Fruit fly (Drosophila melanogaster): Measurements from ENCODE around the gene CG17328.

The CG17328 gene

DNA sequence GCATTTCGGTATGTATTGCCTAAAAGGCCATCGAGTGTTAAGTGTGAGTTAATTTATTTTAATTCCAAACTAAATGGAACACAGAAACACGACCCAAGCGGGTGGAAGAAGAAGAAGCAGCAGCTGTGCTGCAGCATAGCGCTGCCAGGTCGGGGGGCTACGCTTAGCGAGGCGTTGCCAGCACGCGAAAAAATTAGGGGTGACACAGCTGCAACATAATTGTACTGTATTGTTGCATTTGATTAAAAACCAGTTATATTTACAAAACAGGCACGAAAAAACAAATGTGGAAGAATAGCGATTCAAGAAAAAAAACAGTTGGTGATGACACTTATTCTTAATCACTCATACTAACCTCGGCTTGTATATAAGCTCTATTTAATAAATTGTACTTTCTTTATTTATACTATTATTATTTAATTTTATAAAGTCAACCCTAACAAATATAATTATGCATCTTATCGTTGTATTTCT lies 50.5 kb downstream of the CG17328 start (continued):
- TF ChIP-seq Hr78 (GFP tag; optimal IDR thresholded peaks at IDR 0.05) (no peak), CG1602 (GFP tag; optimal IDR thresholded peaks at IDR 0.05) (peak; percentile 65), CG5245 (GFP tag; optimal IDR thresholded peaks at IDR 0.05) (peak; percentile 49), CG18011 (GFP tag; optimal IDR thresholded peaks at IDR 0.05) (peak; percentile 12), Sox100B (GFP tag; optimal IDR thresholded peaks at IDR 0.05) (peak; percentile 70), eve (GFP tag; optimal IDR thresholded peaks at IDR 0.05) (no peak), run (tag; optimal IDR thresholded peaks at IDR 0.05) (peak; percentile 17), hth (optimal IDR thresholded peaks at IDR 0.05) (no peak), CG12219 (GFP tag; optimal IDR thresholded peaks at IDR 0.05) (no peak), CG14667 (GFP tag; IDR thresholded peaks at IDR 0.05) (peak; percentile 75; the same call in 1 of the 2 replicates), CG12744 (GFP tag; optimal IDR thresholded peaks at IDR 0.05) (no peak), CG10565 (GFP tag; optimal IDR thresholded peaks at IDR 0.05) (no peak), ara (GFP tag; IDR thresholded peaks at IDR 0.05) (peak; percentile 51; the same call in 1 of the 2 replicates), so (GFP tag; IDR thresholded peaks at IDR 0.05) (peak; percentile 75), sob (GFP tag; IDR thresholded peaks at IDR 0.05) (peak; percentile 80), Xbp1 (GFP tag; optimal IDR thresholded peaks at IDR 0.05) (peak; percentile 80), Jarid2 (GFP tag; optimal IDR thresholded peaks at IDR 0.05) (no peak), CG10431 (GFP tag; optimal IDR thresholded peaks at IDR 0.05) (no peak), Ada2b (GFP tag; IDR thresholded peaks at IDR 0.05) (peak; percentile 75), vfl (GFP tag; optimal IDR thresholded peaks at IDR 0.05) (peak; percentile 69), bcd (GFP tag; optimal IDR thresholded peaks at IDR 0.05) (peak; percentile 75), CG17802 (tag; optimal IDR thresholded peaks at IDR 0.05) (peak; percentile 35), CG12391 (tag; optimal IDR thresholded peaks at IDR 0.05) (peak; percentile 81), Bgb (GFP tag; IDR thresholded peaks at IDR 0.05; ENCODE audit: partially characterized antibody) (peak; percentile 73), CG12299 (tag; optimal IDR thresholded peaks at IDR 0.05) (no peak), stwl (tag; optimal IDR thresholded peaks at IDR 0.05) (peak; percentile 57), CG7928 (GFP tag; optimal IDR thresholded peaks at IDR 0.05) (no peak), NK7.1 (GFP tag; optimal IDR thresholded peaks at IDR 0.05) (no peak), dimm (GFP tag; IDR thresholded peaks at IDR 0.05) (no peak), Mes4 (GFP tag; optimal IDR thresholded peaks at IDR 0.05) (no peak), tx (GFP tag; optimal IDR thresholded peaks at IDR 0.05) (peak; percentile 57), Asciz (GFP tag; optimal IDR thresholded peaks at IDR 0.05) (no peak), corto (GFP tag; optimal IDR thresholded peaks at IDR 0.05) (no peak), Mad (GFP tag; optimal IDR thresholded peaks at IDR 0.05) (peak; percentile 43), lov (optimal IDR thresholded peaks at IDR 0.05) (no peak), lov (GFP tag; IDR thresholded peaks at IDR 0.05) (peak; percentile 74; the same call in 1 of the 3 replicates), Dip3 (GFP tag; optimal IDR thresholded peaks at IDR 0.05) (peak; percentile 56), Med (GFP tag) (no peak), Fer1 (GFP tag; optimal IDR thresholded peaks at IDR 0.05) (peak; percentile 65), Bteb2 (GFP tag; optimal IDR thresholded peaks at IDR 0.05) (peak; percentile 27), chm (GFP tag; IDR thresholded peaks at IDR 0.05) (no peak; the same call in 1 of the 2 replicates), CG31388 (GFP tag; optimal IDR thresholded peaks at IDR 0.05) (no peak), H2.0 (GFP tag; IDR thresholded peaks at IDR 0.05) (peak; percentile 69), CG8359 (GFP tag; optimal IDR thresholded peaks at IDR 0.05; ENCODE audit: borderline replicate concordance) (no peak), E2f1 (GFP tag; IDR thresholded peaks at IDR 0.05) (peak; percentile 70), CG8924 (tag; optimal IDR thresholded peaks at IDR 0.05) (peak; percentile 71), Optix (GFP tag; IDR thresholded peaks at IDR 0.05) (peak; percentile 74), CG15479 (GFP tag; optimal IDR thresholded peaks at IDR 0.05) (peak; percentile 23), mam (GFP tag; optimal IDR thresholded peaks at IDR 0.05) (peak; percentile 82), slou (GFP tag; optimal IDR thresholded peaks at IDR 0.05) (peak; percentile 74), trh (GFP tag; optimal IDR thresholded peaks at IDR 0.05) (peak; percentile 66)

Measured in whole organism, embryonic.